Worm (Caenorhabditis elegans): Measurements from ENCODE around the gene seip-1.
"Not testable (repeated sequence)": the region's sequence is repeated elsewhere in the genome, so short reads cannot be mapped to it uniquely, and the experiment has no call there.

The seip-1 gene

ce11 chrV:6044448-6044847, 8.6 kb downstream of the seip-1 start:
- TF ChIP-seq eor-1 (tag; optimal IDR thresholded peaks at IDR 0.05) (no peak), ZK546.5 (tag; optimal IDR thresholded peaks at IDR 0.05) (no peak), pha-4 (tag; optimal IDR thresholded peaks at IDR 0.05) (no peak), jun-1 (tag; optimal IDR thresholded peaks at IDR 0.05) (no peak), elt-2 (tag; optimal IDR thresholded peaks at IDR 0.05) (peak; percentile 38), ceh-16 (tag; optimal IDR thresholded peaks at IDR 0.05) (no peak), nhr-76 (tag; optimal IDR thresholded peaks at IDR 0.05) (no peak), aly-2 (tag; optimal IDR thresholded peaks at IDR 0.05) (no peak)

- TF ChIP-seq pha-4 (tag; optimal IDR thresholded peaks at IDR 0.05): peak; percentile 93
- TF ChIP-seq hmg-11 (tag; optimal IDR thresholded peaks at IDR 0.05): peak; percentile 51
- TF ChIP-seq ama-1 (optimal IDR thresholded peaks at IDR 0.05): peak; percentile 81
- no peak for TF ChIP-seq fos-1 (tag; optimal IDR thresholded peaks at IDR 0.05)
- TF ChIP-seq fkh-10 (GFP tag; optimal IDR thresholded peaks at IDR 0.05): no peak
- TF ChIP-seq nhr-12 (tag; optimal IDR thresholded peaks at IDR 0.05): no peak
- TF ChIP-seq nhr-11 (tag; optimal IDR thresholded peaks at IDR 0.05): no peak
- peak; percentile 88 for TF ChIP-seq ceh-28 (tag; optimal IDR thresholded peaks at IDR 0.05)
- TF ChIP-seq snpc-4 (tag; optimal IDR thresholded peaks at IDR 0.05): peak; percentile 3
- TF ChIP-seq nhr-25 (tag; optimal IDR thresholded peaks at IDR 0.05): peak; percentile 7
- peak; percentile 70 for TF ChIP-seq elt-2 (tag; optimal IDR thresholded peaks at IDR 0.05)
- peak; percentile 58 for TF ChIP-seq nfya-1 (tag; optimal IDR thresholded peaks at IDR 0.05; ENCODE audit: insufficient read depth)
These were observed 9.5 kb downstream of the seip-1 start, which contains the start of gene cpi-2 for ce11 chrV:6043275-6044271. Gene cpi-2 (plus strand): TSS chrV:6044062.

- TF ChIP-seq fkh-2 (tag; optimal IDR thresholded peaks at IDR 0.05) (no peak), nhr-77 (tag; optimal IDR thresholded peaks at IDR 0.05) (no peak), pha-4 (tag; optimal IDR thresholded peaks at IDR 0.05) (no peak), ztf-4 (tag; optimal IDR thresholded peaks at IDR 0.05) (no peak), nhr-67 (tag; optimal IDR thresholded peaks at IDR 0.05) (no peak), elt-3 (tag; optimal IDR thresholded peaks at IDR 0.05) (no peak), fos-1 (tag; optimal IDR thresholded peaks at IDR 0.05) (no peak), jun-1 (tag; optimal IDR thresholded peaks at IDR 0.05) (no peak), mml-1 (tag; optimal IDR thresholded peaks at IDR 0.05) (no peak), lin-39 (tag; optimal IDR thresholded peaks at IDR 0.05) (no peak), nhr-28 (tag; optimal IDR thresholded peaks at IDR 0.05) (no peak), tbx-2 (tag; optimal IDR thresholded peaks at IDR 0.05) (no peak), ceh-28 (tag; optimal IDR thresholded peaks at IDR 0.05) (no peak), ceh-16 (tag; optimal IDR thresholded peaks at IDR 0.05) (no peak)
These were observed 11.7 kb downstream of the seip-1 start, which contains the start of gene R01B10.2 for ce11 chrV:6041375-6041774. Gene R01B10.2 (minus strand): TSS chrV:6041475.

- TF ChIP-seq nhr-77, nhr-11, pqm-1 (tag; optimal IDR thresholded peaks at IDR 0.05): not testable (repeated sequence)
These were observed 14.5 kb downstream of the seip-1 start, which contains the start of gene F29G9.1 for ce11 chrV:6038405-6039151. Gene F29G9.1 (plus strand): TSS chrV:6039101.

ce11 chrV:6036547-6036946, 16.5 kb downstream of the seip-1 start:
- TF ChIP-seq ztf-11 (tag; optimal IDR thresholded peaks at IDR 0.05): no peak
- no peak for TF ChIP-seq sea-2 (GFP tag; optimal IDR thresholded peaks at IDR 0.05)
- TF ChIP-seq nhr-67 (tag; optimal IDR thresholded peaks at IDR 0.05): no peak
- no peak for TF ChIP-seq elt-3 (tag; optimal IDR thresholded peaks at IDR 0.05)
- TF ChIP-seq nhr-11 (tag; optimal IDR thresholded peaks at IDR 0.05): no peak
- TF ChIP-seq nhr-77 (tag; optimal IDR thresholded peaks at IDR 0.05): no peak
- no peak for TF ChIP-seq ceh-82 (tag; optimal IDR thresholded peaks at IDR 0.05)
- no peak for TF ChIP-seq aly-2 (tag; optimal IDR thresholded peaks at IDR 0.05)
